Worm (Caenorhabditis elegans): Measurements from ENCODE around the gene nlp-78.

Gene nlp-78

DNA sequence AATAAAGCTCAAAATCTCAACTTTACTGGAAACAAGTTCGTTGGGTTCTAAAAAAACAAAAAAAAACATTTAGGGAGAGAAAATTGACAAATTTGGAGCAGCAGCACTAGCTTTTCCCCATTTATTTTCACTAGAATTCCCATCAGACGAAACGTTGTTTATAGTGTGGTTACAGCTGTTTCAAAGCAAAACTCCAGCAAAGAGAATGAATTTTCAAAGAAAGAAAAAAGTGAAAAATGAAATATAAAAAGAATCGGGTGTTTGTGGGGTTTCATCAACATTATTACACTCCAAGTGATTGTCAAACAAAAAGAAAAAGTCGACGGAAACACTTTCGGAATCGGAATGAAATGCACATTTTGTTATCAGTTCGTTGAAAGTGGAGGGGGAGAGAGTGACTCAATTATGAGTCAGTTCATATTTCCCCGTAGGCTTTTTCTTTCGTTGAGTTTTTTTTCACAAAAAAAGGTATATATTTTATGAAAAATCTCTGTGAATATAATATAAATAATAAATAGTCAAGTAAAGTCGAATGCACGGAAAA, 41.7 kb upstream of the nlp-78 start:
- TF ChIP-seq ztf-18 (tag; optimal IDR thresholded peaks at IDR 0.05) = peak; percentile 0
- TF ChIP-seq nhr-80 (tag; optimal IDR thresholded peaks at IDR 0.05) = peak; percentile 80
- no peak for TF ChIP-seq akir-1 (GFP tag; optimal IDR thresholded peaks at IDR 0.05)

DNA sequence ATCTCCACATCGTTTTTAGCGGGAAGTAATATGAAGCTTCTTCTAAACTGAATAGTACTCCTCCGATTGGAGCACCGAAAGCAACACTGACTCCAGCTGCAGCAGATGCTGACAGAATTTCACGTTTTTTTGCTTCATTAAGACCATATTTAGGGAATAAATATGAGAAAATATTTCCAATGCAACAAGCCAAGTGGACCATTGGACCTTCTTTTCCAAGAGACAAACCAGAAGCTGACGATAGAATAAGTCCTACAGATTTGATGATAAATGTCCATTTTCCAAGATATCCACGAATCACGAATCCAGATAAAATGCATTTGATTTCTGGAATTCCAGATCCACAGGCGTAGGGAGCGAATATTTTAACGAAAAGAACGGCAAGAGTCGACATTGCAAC, 38.7 kb upstream of the nlp-78 start:
- TF ChIP-seq nhr-90 (tag; optimal IDR thresholded peaks at IDR 0.05) = no peak
- no peak for TF ChIP-seq Y53G8AR.9 (GFP tag; conservative IDR thresholded peaks at IDR 0.05)
- TF ChIP-seq mxl-1 (tag; optimal IDR thresholded peaks at IDR 0.05) = no peak
- TF ChIP-seq lir-1 (GFP tag; conservative IDR thresholded peaks at IDR 0.05) = no peak
- no peak for TF ChIP-seq dpl-1 (GFP tag; optimal IDR thresholded peaks at IDR 0.05)
- no peak for TF ChIP-seq egrh-3 (GFP tag; IDR thresholded peaks at IDR 0.05)
- no peak for TF ChIP-seq Y53F4B.3 (GFP tag; IDR thresholded peaks at IDR 0.05)
- TF ChIP-seq F22D6.2 (tag; optimal IDR thresholded peaks at IDR 0.05) = no peak
- no peak for TF ChIP-seq snpc-4 (GFP tag; optimal IDR thresholded peaks at IDR 0.05)
- no peak for TF ChIP-seq snpc-4 (tag; optimal IDR thresholded peaks at IDR 0.05)
- TF ChIP-seq egl-18 (GFP tag; IDR thresholded peaks at IDR 0.05) = no peak

DNA sequence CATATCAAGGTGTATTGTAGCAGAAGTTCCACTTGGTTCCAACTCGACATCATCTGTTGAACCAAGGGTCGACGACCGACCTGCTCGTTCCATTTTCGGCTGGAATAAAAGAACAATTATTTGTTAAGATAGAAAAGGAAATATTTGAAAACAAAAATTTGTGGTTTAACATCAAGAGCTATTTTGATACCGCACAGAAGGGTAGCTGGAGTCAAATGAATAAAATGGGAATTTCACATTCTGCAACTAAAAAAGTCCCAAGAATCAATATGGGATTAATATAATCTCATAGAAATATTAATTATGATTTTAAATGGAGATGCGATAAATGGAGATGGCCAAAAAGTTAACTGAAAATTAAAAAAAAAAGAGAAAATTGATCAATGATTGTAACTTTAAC, 37.5 kb upstream of the nlp-78 start, which contains the start of gene clh-5:
TSS of gene clh-5 (minus strand) at position 101 of the 400 bp plus-strand sequence.
- no peak for TF ChIP-seq attf-3 (GFP tag; conservative IDR thresholded peaks at IDR 0.05)
- no peak for TF ChIP-seq chd-7 (tag; optimal IDR thresholded peaks at IDR 0.05)
- no peak for TF ChIP-seq nhr-179 (tag; optimal IDR thresholded peaks at IDR 0.05)
- no peak for TF ChIP-seq K11D2.4 (GFP tag; IDR thresholded peaks at IDR 0.05)
- TF ChIP-seq tbx-9 (tag; optimal IDR thresholded peaks at IDR 0.05; ENCODE audit: borderline replicate concordance) = no peak
- TF ChIP-seq aptf-2 (GFP tag; conservative IDR thresholded peaks at IDR 0.05) = no peak
- TF ChIP-seq dox-1 (GFP tag; IDR thresholded peaks at IDR 0.05) = no peak
- no peak for TF ChIP-seq lsl-1 (GFP tag; optimal IDR thresholded peaks at IDR 0.05)
- no peak for TF ChIP-seq B0261.1 (tag; optimal IDR thresholded peaks at IDR 0.05)
- TF ChIP-seq madf-8 (GFP tag; conservative IDR thresholded peaks at IDR 0.05) = no peak
- no peak for TF ChIP-seq madf-3 (GFP tag; IDR thresholded peaks at IDR 0.05)
- no peak for TF ChIP-seq T07F8.4 (tag; optimal IDR thresholded peaks at IDR 0.05)
- no peak for TF ChIP-seq mxl-1 (tag; optimal IDR thresholded peaks at IDR 0.05)
- no peak for TF ChIP-seq madf-10 (tag; optimal IDR thresholded peaks at IDR 0.05)
- TF ChIP-seq F52B5.7 (tag; optimal IDR thresholded peaks at IDR 0.05) = no peak
- no peak for TF ChIP-seq egl-18 (GFP tag; IDR thresholded peaks at IDR 0.05)
- no peak for TF ChIP-seq ztf-25 (GFP tag; IDR thresholded peaks at IDR 0.05)
- no peak for TF ChIP-seq nfya-1 (tag; optimal IDR thresholded peaks at IDR 0.05; ENCODE audit: borderline replicate concordance, insufficient read depth)
- no peak for TF ChIP-seq C06A6.2 (GFP tag; conservative IDR thresholded peaks at IDR 0.05)

DNA sequence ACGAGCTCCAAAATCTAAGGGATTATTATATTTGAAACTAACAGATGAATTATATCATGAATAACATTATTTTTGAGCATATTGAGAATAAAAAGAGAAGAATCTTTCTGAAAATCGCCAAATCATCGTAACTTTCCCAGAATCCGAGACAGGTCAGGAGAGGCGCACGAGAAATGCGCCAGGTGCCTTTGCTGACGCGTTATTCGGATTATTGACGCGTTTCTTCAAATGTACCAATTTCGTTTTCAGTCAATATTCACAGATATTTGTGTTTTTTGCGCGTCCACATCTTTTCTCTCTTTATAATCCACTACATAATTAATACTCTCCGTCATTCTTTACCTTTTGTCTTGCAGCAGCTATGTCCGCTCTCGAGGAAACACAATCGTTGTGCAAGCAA, 37.0 kb upstream of the nlp-78 start, which contains the start of gene T24H10.1:
TSS of gene T24H10.1 (plus strand) at position 355 of the 400 bp plus-strand sequence.
- TF ChIP-seq Y56A3A.18 (GFP tag; IDR thresholded peaks at IDR 0.05) = peak; percentile 61; the same call in 1 of the 2 replicates
- TF ChIP-seq B0336.3 (GFP tag; IDR thresholded peaks at IDR 0.05) = peak; percentile 77
- TF ChIP-seq efl-1 (GFP tag; optimal IDR thresholded peaks at IDR 0.05) = peak; percentile 51
- TF ChIP-seq nhr-90 (tag; optimal IDR thresholded peaks at IDR 0.05) = no peak
- 0 out of 2 replicates have a peak, but pooled peaks have one; percentile 52 for TF ChIP-seq Y53G8AR.9 (GFP tag; conservative IDR thresholded peaks at IDR 0.05)
- TF ChIP-seq somi-1 (GFP tag; optimal IDR thresholded peaks at IDR 0.05) = no peak
- 0 out of 2 replicates have a peak, but pooled peaks have one; percentile 39 for TF ChIP-seq madf-3 (GFP tag; IDR thresholded peaks at IDR 0.05)
- TF ChIP-seq him-1 (tag; optimal IDR thresholded peaks at IDR 0.05) = peak; percentile 34
- TF ChIP-seq Y79H2A.3 (GFP tag; conservative IDR thresholded peaks at IDR 0.05) = no peak
- no peak for TF ChIP-seq ztf-22 (GFP tag; optimal IDR thresholded peaks at IDR 0.05)
- no peak for TF ChIP-seq ccch-3 (GFP tag; optimal IDR thresholded peaks at IDR 0.05)
- peak; percentile 73 for TF ChIP-seq pbrm-1 (GFP tag; IDR thresholded peaks at IDR 0.05)
- TF ChIP-seq F57C9.4 (tag; optimal IDR thresholded peaks at IDR 0.05) = no peak
- TF ChIP-seq dpl-1 (GFP tag; optimal IDR thresholded peaks at IDR 0.05) = peak; percentile 48
- peak; percentile 10 for TF ChIP-seq snpc-3.4 (tag; optimal IDR thresholded peaks at IDR 0.05)
- TF ChIP-seq tbp1 (GFP tag; optimal IDR thresholded peaks at IDR 0.05) = peak; percentile 31
- peak; percentile 64; the same call in 1 of the 2 replicates for TF ChIP-seq nfyb-1 (GFP tag; IDR thresholded peaks at IDR 0.05)
- TF ChIP-seq lin-54 (GFP tag; optimal IDR thresholded peaks at IDR 0.05) = peak; percentile 71
